Fruit fly (Drosophila melanogaster): Measurements from ENCODE around the gene CG32365.

The CG32365 gene

dm6 chr3L:7882105-7882504 lies 13.3 kb downstream of the CG32365 start (continued):
- no peak for TF ChIP-seq dati (GFP tag; IDR thresholded peaks at IDR 0.05)
- peak; percentile 28 for TF ChIP-seq CG12744 (GFP tag; optimal IDR thresholded peaks at IDR 0.05)
- TF ChIP-seq CG8359 (GFP tag; optimal IDR thresholded peaks at IDR 0.05; ENCODE audit: borderline replicate concordance): peak; percentile 35
- peak; percentile 46 for TF ChIP-seq tap (tag; optimal IDR thresholded peaks at IDR 0.05)
- TF ChIP-seq CG8944 (GFP tag; optimal IDR thresholded peaks at IDR 0.05): no peak
- no peak for TF ChIP-seq pzg (GFP tag; optimal IDR thresholded peaks at IDR 0.05)
- peak; percentile 54 for TF ChIP-seq Nf-YB (GFP tag; optimal IDR thresholded peaks at IDR 0.05)
- peak; percentile 42 for TF ChIP-seq CG1603 (tag; optimal IDR thresholded peaks at IDR 0.05)
- TF ChIP-seq corto (GFP tag; optimal IDR thresholded peaks at IDR 0.05): no peak
- peak; percentile 15 for TF ChIP-seq CG13775 (GFP tag; optimal IDR thresholded peaks at IDR 0.05)
- peak; percentile 36; the same call in 1 of the 2 replicates for TF ChIP-seq Awh (GFP tag; IDR thresholded peaks at IDR 0.05)
- TF ChIP-seq CG11723 (GFP tag; optimal IDR thresholded peaks at IDR 0.05): peak; percentile 62
- TF ChIP-seq pb (GFP tag; optimal IDR thresholded peaks at IDR 0.05): peak; percentile 20
- peak; percentile 1 for TF ChIP-seq CG10654 (GFP tag; optimal IDR thresholded peaks at IDR 0.05)
- TF ChIP-seq dpn (GFP tag; optimal IDR thresholded peaks at IDR 0.05): peak in 1 of 2 experiments; percentile 37
- TF ChIP-seq stwl (tag; optimal IDR thresholded peaks at IDR 0.05): no peak
- TF ChIP-seq Lhr (GFP tag; optimal IDR thresholded peaks at IDR 0.05): no peak
- peak; percentile 59 for TF ChIP-seq CG3838 (GFP tag; optimal IDR thresholded peaks at IDR 0.05)
- no peak for TF ChIP-seq CG4820 (GFP tag; optimal IDR thresholded peaks at IDR 0.05)
- TF ChIP-seq eyg (GFP tag; optimal IDR thresholded peaks at IDR 0.05): peak; percentile 65
- TF ChIP-seq CG4730 (GFP tag; IDR thresholded peaks at IDR 0.05): no peak
- TF ChIP-seq CG14014 (GFP tag; IDR thresholded peaks at IDR 0.05): peak; percentile 85; the same call in 1 of the 2 replicates
- no peak; the same call in 1 of the 2 replicates for TF ChIP-seq Ravus (GFP tag; IDR thresholded peaks at IDR 0.05)
- TF ChIP-seq p53 (GFP tag; optimal IDR thresholded peaks at IDR 0.05): no peak
- TF ChIP-seq CG11560 (tag; IDR thresholded peaks at IDR 0.05): no peak
- TF ChIP-seq HLH4C (GFP tag; IDR thresholded peaks at IDR 0.05; ENCODE audit: partially characterized antibody): no peak
- TF ChIP-seq dysf (GFP tag; IDR thresholded peaks at IDR 0.05): peak; percentile 32; the same call in 1 of the 3 replicates
- no peak for TF ChIP-seq klu (GFP tag; IDR thresholded peaks at IDR 0.05)
- TF ChIP-seq tin (GFP tag; optimal IDR thresholded peaks at IDR 0.05): no peak
- no peak for TF ChIP-seq vvl (GFP tag; IDR thresholded peaks at IDR 0.05)
- no peak for TF ChIP-seq ftz-f1 (GFP tag; optimal IDR thresholded peaks at IDR 0.05)
- TF ChIP-seq CG2116 (GFP tag; optimal IDR thresholded peaks at IDR 0.05): peak; percentile 24
- no peak for TF ChIP-seq CG31224 (GFP tag; IDR thresholded peaks at IDR 0.05)
- no peak for TF ChIP-seq danr (GFP tag; IDR thresholded peaks at IDR 0.05)
- no peak for TF ChIP-seq CG9932 (GFP tag; IDR thresholded peaks at IDR 0.05)
- TF ChIP-seq CG3726 (GFP tag; IDR thresholded peaks at IDR 0.05): peak; percentile 38; the same call in 1 of the 3 replicates
- peak; percentile 50 for TF ChIP-seq pho (GFP tag; optimal IDR thresholded peaks at IDR 0.05)
- peak; percentile 30; the same call in 1 of the 2 replicates for TF ChIP-seq CG5953 (GFP tag; IDR thresholded peaks at IDR 0.05)
- TF ChIP-seq sd (tag; optimal IDR thresholded peaks at IDR 0.05): peak; percentile 75
- no peak for TF ChIP-seq CG42726 (GFP tag; IDR thresholded peaks at IDR 0.05; ENCODE audit: partially characterized antibody)
- peak; percentile 91 for TF ChIP-seq CG17568 (GFP tag; optimal IDR thresholded peaks at IDR 0.05)
- no peak for TF ChIP-seq CG9797 (GFP tag; optimal IDR thresholded peaks at IDR 0.05)
- no peak for TF ChIP-seq CG2889 (GFP tag; IDR thresholded peaks at IDR 0.05)
- no peak for TF ChIP-seq cato (GFP tag; optimal IDR thresholded peaks at IDR 0.05; ENCODE audit: borderline replicate concordance)
- TF ChIP-seq bcd (GFP tag; optimal IDR thresholded peaks at IDR 0.05): peak; percentile 56
- peak; percentile 65 for TF ChIP-seq dmrt99B (tag; optimal IDR thresholded peaks at IDR 0.05)
- no peak for TF ChIP-seq CG14860 (GFP tag; IDR thresholded peaks at IDR 0.05; ENCODE audit: partially characterized antibody)
- TF ChIP-seq eve (GFP tag; optimal IDR thresholded peaks at IDR 0.05): no peak
- TF ChIP-seq CG7556 (GFP tag; optimal IDR thresholded peaks at IDR 0.05): peak; percentile 64
- TF ChIP-seq Xrp1 (GFP tag; IDR thresholded peaks at IDR 0.05): peak; percentile 52
- TF ChIP-seq CG11247 (GFP tag; IDR thresholded peaks at IDR 0.05): peak; percentile 52; the same call in 1 of the 2 replicates

All from whole organism, embryonic.